Worm (Caenorhabditis elegans): ENCODE data around the gene ZK822.10.

DNA sequence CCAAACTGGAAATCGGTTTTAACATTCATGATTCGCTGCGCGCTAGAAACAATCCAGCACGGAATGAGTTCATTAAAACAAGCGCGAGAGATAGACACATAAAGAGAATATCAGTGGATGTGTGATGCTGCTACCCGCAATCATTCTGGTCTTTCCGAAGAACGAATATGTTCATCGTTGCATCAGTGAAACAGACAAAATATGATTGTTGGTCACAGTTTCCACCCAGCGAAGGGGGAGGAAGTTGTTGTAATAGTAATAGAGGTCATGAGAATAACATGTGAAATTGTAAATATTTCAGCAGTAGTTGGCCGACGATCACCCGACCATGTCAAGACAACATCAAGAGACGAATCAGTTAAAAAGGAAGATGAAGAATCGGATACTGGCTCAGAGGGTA lies 15.7 kb upstream of the ZK822.10 start:
- TF ChIP-seq pqm-1 (tag; optimal IDR thresholded peaks at IDR 0.05) (no peak), ceh-34 (tag; optimal IDR thresholded peaks at IDR 0.05) (no peak), pag-3 (tag; optimal IDR thresholded peaks at IDR 0.05; ENCODE audit: borderline replicate concordance) (no peak), unc-3 (GFP tag; conservative IDR thresholded peaks at IDR 0.05) (no peak), unc-3 (tag; optimal IDR thresholded peaks at IDR 0.05) (no peak), ceh-9 (tag; optimal IDR thresholded peaks at IDR 0.05) (no peak)
